Worm (Caenorhabditis elegans) whole organism, young adult: ENCODE measurements around the gene C09E9.1.
A peak's percentile ranks its signal among the peaks of the same experiment; 100 is the strongest.

Experiments
- B0019.2 ChIP-seq: fragments of 200-800 bp; sonication (Bioruptor generic); conservative IDR thresholded peaks from 2 replicates; pipeline ENCODE4 v1.3.6; 2022; ENCODE audit warnings: missing genetic modification reagents, missing genetic modification characterization, missing compliant biosample characterization
- B0261.1 ChIP-seq: sonication (generic microtip); optimal IDR thresholded peaks from 2 replicates; lab custom pipeline; 2016; ENCODE audit warnings: mild to moderate bottlenecking, missing genetic modification characterization, moderate library complexity, missing compliant biosample characterization
- F22D6.2 ChIP-seq: sonication (generic microtip); optimal IDR thresholded peaks from 2 replicates; lab custom pipeline; 2016; ENCODE audit warnings: mild to moderate bottlenecking, missing genetic modification characterization, missing compliant biosample characterization
- F23B12.7 ChIP-seq: sonication (generic microtip); optimal IDR thresholded peaks from 2 replicates; lab custom pipeline; 2017; ENCODE audit warnings: missing genetic modification characterization, mild to moderate bottlenecking, missing compliant biosample characterization, antibody characterized with exemption, moderate library complexity; ENCODE audit not compliant: insufficient read depth
- F37B4.10 ChIP-seq: fragments of 200-800 bp; sonication (Bioruptor generic); IDR thresholded peaks from 2 replicates; pipeline ENCODE4 v1.3.6; 2022; ENCODE audit warnings: missing genetic modification characterization, missing compliant biosample characterization
- F52B5.7 ChIP-seq: sonication (generic microtip); optimal IDR thresholded peaks from 2 replicates; lab custom pipeline; 2016; ENCODE audit warnings: mild to moderate bottlenecking, missing genetic modification characterization, missing compliant biosample characterization
- F55B11.4 ChIP-seq: sonication (generic microtip); optimal IDR thresholded peaks from 2 replicates; lab custom pipeline; 2016; ENCODE audit warnings: missing compliant biosample characterization, missing genetic modification characterization, borderline replicate concordance; ENCODE audit not compliant: insufficient read depth
- F57A8.1 ChIP-seq: fragments of 200-800 bp; sonication (Bioruptor generic); optimal IDR thresholded peaks from 2 replicates; lab custom pipeline; 2018; ENCODE audit warnings: mild to moderate bottlenecking, missing genetic modification characterization, moderate library complexity, missing compliant biosample characterization
- K11D2.4 ChIP-seq: fragments of 200-800 bp; sonication (Bioruptor generic); IDR thresholded peaks from 2 replicates; pipeline ENCODE4 v1.3.6; 2022; ENCODE audit warnings: missing genetic modification reagents, missing genetic modification characterization, missing compliant biosample characterization
- T26A5.8 ChIP-seq: sonication (generic microtip); optimal IDR thresholded peaks from 2 replicates; lab custom pipeline; 2016; ENCODE audit warnings: missing genetic modification characterization, missing compliant biosample characterization
- Y67H2A.10 ChIP-seq: fragments of 200-800 bp; sonication (Bioruptor generic); conservative IDR thresholded peaks from 2 replicates; pipeline ENCODE4 v1.3.6; 2022; ENCODE audit warnings: missing genetic modification reagents, missing genetic modification characterization, missing compliant biosample characterization
- Y95B8A.8 ChIP-seq: fragments of 200-800 bp; sonication (Bioruptor generic); IDR thresholded peaks from 2 replicates; pipeline ENCODE4 v1.3.6; 2022; ENCODE audit warnings: missing genetic modification reagents, missing genetic modification characterization, missing compliant biosample characterization
- akir-1 ChIP-seq: fragments of 200-800 bp; sonication (Bioruptor generic); optimal IDR thresholded peaks from 2 replicates; lab custom pipeline; 2018; ENCODE audit warnings: mild to moderate bottlenecking, missing genetic modification characterization, moderate library complexity, missing compliant biosample characterization
- aptf-3 ChIP-seq: fragments of 200-800 bp; sonication (Bioruptor generic); IDR thresholded peaks from 2 replicates; pipeline ENCODE4 v1.3.6; 2022; ENCODE audit warnings: missing genetic modification characterization, missing compliant biosample characterization
- attf-6 ChIP-seq: fragments of 200-800 bp; sonication (Bioruptor generic); IDR thresholded peaks from 2 replicates; pipeline ENCODE4 v1.3.6; 2022; ENCODE audit warnings: missing genetic modification reagents, missing genetic modification characterization, missing compliant biosample characterization
- cebp-1 ChIP-seq, 2 experiments: fragments of 200-800 bp in 1 of 2; sonication (Bioruptor generic) in 1 of 2; sonication (generic microtip) in 1 of 2; IDR thresholded peaks in 1 of 2; optimal IDR thresholded peaks in 1 of 2; 2 replicates each; pipeline versions ENCODE4 v1.3.6 to Lab custom; 2017 to 2022; ENCODE audit warnings: missing compliant biosample characterization in 2 of 2, missing genetic modification characterization in 2 of 2, mild to moderate bottlenecking in 1 of 2, missing genetic modification reagents in 1 of 2, moderate library complexity in 1 of 2
- cebp-2 ChIP-seq: fragments of 200-800 bp; sonication (Bioruptor generic); IDR thresholded peaks from 2 replicates; pipeline ENCODE4 v1.3.6; 2022; ENCODE audit warnings: missing genetic modification characterization, missing compliant biosample characterization
- ceh-100 ChIP-seq: fragments of 200-800 bp; sonication (Bioruptor generic); IDR thresholded peaks from 2 replicates; pipeline ENCODE4 v1.3.6; 2022; ENCODE audit warnings: missing genetic modification reagents, missing genetic modification characterization, missing compliant biosample characterization
- dox-1 ChIP-seq: fragments of 200-800 bp; sonication (Bioruptor generic); IDR thresholded peaks from 2 replicates; pipeline ENCODE4 v1.3.6; 2022; ENCODE audit warnings: missing genetic modification reagents, missing genetic modification characterization, missing compliant biosample characterization
- efl-1 ChIP-seq: fragments of 150-350 bp; optimal IDR thresholded peaks from 2 replicates; lab custom pipeline; 2014; ENCODE audit warnings: missing biosample characterization, missing genetic modification reagents, missing genetic modification characterization
- egl-18 ChIP-seq: fragments of 200-800 bp; sonication (Bioruptor generic); IDR thresholded peaks from 2 replicates; pipeline ENCODE4 v1.3.6; 2022; ENCODE audit warnings: missing genetic modification reagents, missing genetic modification characterization, missing compliant biosample characterization
- egl-44 ChIP-seq: fragments of 200-800 bp; sonication (Bioruptor generic); IDR thresholded peaks from 2 replicates; pipeline ENCODE4 v1.3.6; 2022; ENCODE audit warnings: missing genetic modification reagents, missing genetic modification characterization, missing compliant biosample characterization
- let-526 ChIP-seq: fragments of 200-800 bp; sonication (Bioruptor generic); IDR thresholded peaks from 2 replicates; pipeline ENCODE4 v1.3.6; 2022; ENCODE audit warnings: missing genetic modification reagents, missing genetic modification characterization, missing compliant biosample characterization
- let-607 ChIP-seq, 2 experiments: fragments of 200-800 bp in 1 of 2; sonication (Bioruptor generic) in 1 of 2; sonication (generic microtip) in 1 of 2; optimal IDR thresholded peaks; 2 replicates each; lab custom pipeline; 2016 to 2018; ENCODE audit warnings: mild to moderate bottlenecking in 2 of 2, missing compliant biosample characterization in 2 of 2, missing genetic modification characterization in 2 of 2, moderate library complexity in 2 of 2, missing genotype in 1 of 2
- lin-35 ChIP-seq, 3 experiments: fragments of 150-350 bp in 2 of 3; sonication (generic microtip) in 1 of 3; optimal IDR thresholded peaks; 2 replicates each; lab custom pipeline; 2014 to 2018; ENCODE audit warnings: missing biosample characterization in 3 of 3, missing genetic modification characterization in 3 of 3, missing genetic modification reagents in 3 of 3
- lin-54 ChIP-seq: fragments of 200-800 bp; sonication (Bioruptor generic); optimal IDR thresholded peaks from 2 replicates; lab custom pipeline; 2018; ENCODE audit warnings: mild to moderate bottlenecking, missing genetic modification characterization, missing compliant biosample characterization
- lsy-27 ChIP-seq: sonication (generic microtip); optimal IDR thresholded peaks from 2 replicates; lab custom pipeline; 2017; ENCODE audit warnings: missing genetic modification characterization, mild to moderate bottlenecking, missing compliant biosample characterization, antibody characterized with exemption, missing genotype, borderline replicate concordance; ENCODE audit not compliant: insufficient read depth
- madf-6 ChIP-seq: fragments of 200-800 bp; sonication (Bioruptor generic); IDR thresholded peaks from 2 replicates; pipeline ENCODE4 v1.3.6; 2022; ENCODE audit warnings: missing genetic modification reagents, missing genetic modification characterization, missing compliant biosample characterization
- madf-8 ChIP-seq: fragments of 200-800 bp; sonication (Bioruptor generic); conservative IDR thresholded peaks from 2 replicates; pipeline ENCODE4 v1.3.6; 2022; ENCODE audit warnings: missing genetic modification reagents, missing genetic modification characterization, missing compliant biosample characterization
- mel-28 ChIP-seq: sonication (generic microtip); optimal IDR thresholded peaks from 2 replicates; lab custom pipeline; 2016; ENCODE audit warnings: borderline replicate concordance, mild to moderate bottlenecking, missing genetic modification characterization, missing compliant biosample characterization
- mxl-1 ChIP-seq: sonication (generic microtip); optimal IDR thresholded peaks from 2 replicates; lab custom pipeline; 2016; ENCODE audit warnings: missing genetic modification characterization, missing compliant biosample characterization
- nfya-1 ChIP-seq: sonication (generic microtip); optimal IDR thresholded peaks from 2 replicates; lab custom pipeline; 2017; ENCODE audit warnings: antibody characterized with exemption, missing compliant biosample characterization, missing genetic modification characterization, borderline replicate concordance; ENCODE audit not compliant: insufficient read depth
- nfya-2 ChIP-seq: fragments of 200-800 bp; sonication (Bioruptor generic); IDR thresholded peaks from 2 replicates; pipeline ENCODE4 v1.3.6; 2022; ENCODE audit warnings: missing genetic modification reagents, missing genetic modification characterization, missing compliant biosample characterization
- nfyb-1 ChIP-seq: fragments of 200-800 bp; sonication (Bioruptor generic); IDR thresholded peaks from 2 replicates; pipeline ENCODE4 v1.3.6; 2022; ENCODE audit warnings: missing genetic modification reagents, missing genetic modification characterization, missing compliant biosample characterization
- nhr-80 ChIP-seq: sonication (generic microtip); optimal IDR thresholded peaks from 2 replicates; lab custom pipeline; 2016; ENCODE audit warnings: missing genetic modification characterization, missing compliant biosample characterization
- nhr-90 ChIP-seq: sonication (generic microtip); optimal IDR thresholded peaks from 2 replicates; lab custom pipeline; 2016; ENCODE audit warnings: missing genotype, mild to moderate bottlenecking, missing genetic modification characterization, missing compliant biosample characterization
- pbrm-1 ChIP-seq: fragments of 200-800 bp; sonication (Bioruptor generic); IDR thresholded peaks from 2 replicates; pipeline ENCODE4 v1.3.6; 2022; ENCODE audit warnings: missing genetic modification reagents, missing genetic modification characterization, missing compliant biosample characterization
- rcor-1 ChIP-seq: fragments of 200-800 bp; sonication (Bioruptor generic); IDR thresholded peaks from 2 replicates; pipeline ENCODE4 v1.3.6; 2022; ENCODE audit warnings: missing genetic modification reagents, missing genetic modification characterization, missing compliant biosample characterization
- repo-1 ChIP-seq: sonication (generic microtip); optimal IDR thresholded peaks from 2 replicates; lab custom pipeline; 2017; ENCODE audit warnings: mild to moderate bottlenecking, missing genetic modification characterization, missing compliant biosample characterization
- sdz-38 ChIP-seq: sonication (generic microtip); optimal IDR thresholded peaks from 2 replicates; lab custom pipeline; 2016; ENCODE audit warnings: missing genotype, missing genetic modification characterization, missing compliant biosample characterization
- snpc-1.3 ChIP-seq: sonication (generic microtip); optimal IDR thresholded peaks from 2 replicates; lab custom pipeline; 2017; ENCODE audit warnings: missing genetic modification characterization, mild to moderate bottlenecking, missing compliant biosample characterization, antibody characterized with exemption, moderate library complexity, missing genotype, missing genetic modification reagents; ENCODE audit not compliant: insufficient read depth
- snpc-4 ChIP-seq, 5 experiments: fragments of 150-350 bp in 1 of 5; sonication (generic microtip) in 4 of 5; optimal IDR thresholded peaks; 2 replicates each; lab custom pipeline; 2014 to 2018; ENCODE audit warnings: missing genetic modification characterization in 5 of 5, missing biosample characterization in 3 of 5, antibody characterized with exemption in 2 of 5, mild to moderate bottlenecking in 2 of 5, missing compliant biosample characterization in 2 of 5, missing genotype in 2 of 5, moderate library complexity in 2 of 5, missing genetic modification reagents in 1 of 5
- somi-1 ChIP-seq: fragments of 200-800 bp; sonication (Bioruptor generic); optimal IDR thresholded peaks from 2 replicates; lab custom pipeline; 2018; ENCODE audit warnings: mild to moderate bottlenecking, missing genetic modification characterization, missing compliant biosample characterization
- ztf-28 ChIP-seq: fragments of 200-800 bp; sonication (Bioruptor generic); IDR thresholded peaks from 2 replicates; pipeline ENCODE4 v1.3.6; 2022; ENCODE audit warnings: missing genetic modification reagents, missing genetic modification characterization, missing compliant biosample characterization
- ztf-3 ChIP-seq: fragments of 200-800 bp; sonication (Bioruptor generic); optimal IDR thresholded peaks from 2 replicates; lab custom pipeline; 2018; ENCODE audit warnings: mild to moderate bottlenecking, missing genetic modification characterization, missing compliant biosample characterization
- ztf-6 ChIP-seq: fragments of 200-800 bp; sonication (Bioruptor generic); IDR thresholded peaks from 2 replicates; pipeline ENCODE4 v1.3.6; 2022; ENCODE audit warnings: missing genetic modification reagents, missing genetic modification characterization, missing compliant biosample characterization

The C09E9.1 gene

DNA sequence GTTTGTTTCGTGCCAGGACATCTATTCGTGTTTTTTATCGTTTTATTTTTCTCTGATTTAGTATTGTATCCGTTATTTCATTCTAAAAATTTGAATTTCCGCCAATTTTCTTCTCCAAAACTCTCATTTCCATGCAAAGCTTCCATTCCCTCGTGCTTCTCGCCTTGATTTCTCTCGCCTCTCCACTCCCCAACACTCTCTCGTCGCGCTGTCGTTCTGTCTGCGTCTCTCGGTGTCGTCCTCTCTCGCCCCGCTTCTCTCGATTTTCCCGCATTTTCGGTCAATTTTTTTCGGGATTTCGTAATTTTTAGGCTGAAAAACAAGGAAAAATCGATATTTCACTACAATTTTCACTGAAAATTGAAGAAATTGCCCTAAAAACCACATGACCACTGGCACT lies at the start of gene C09E9.1:
Gene C09E9.1, plus strand, starts transcription at position 286 of the 400 bp plus-strand sequence.
- TF ChIP-seq B0019.2 (GFP tag; lab: Robert Waterston, UW) = 0 out of 2 replicates have a peak, but pooled peaks have one; percentile 24
- TF ChIP-seq ztf-3 (GFP tag; lab: Kevin White, UChicago) = no peak
- TF ChIP-seq rcor-1 (GFP tag; lab: Robert Waterston, UW) = no peak
- no peak for TF ChIP-seq ztf-6 (GFP tag; lab: Robert Waterston, UW)
- no peak for TF ChIP-seq T26A5.8 (tag; lab: Kevin White, UChicago)
- TF ChIP-seq F52B5.7 (tag; lab: Kevin White, UChicago) = no peak
- peak; percentile 18 for TF ChIP-seq nhr-80
- no peak for TF ChIP-seq Y67H2A.10 (GFP tag; lab: Robert Waterston, UW)
- no peak for TF ChIP-seq nhr-90 (tag; lab: Kevin White, UChicago)
- TF ChIP-seq egl-18 (GFP tag; lab: Robert Waterston, UW) = no peak
- TF ChIP-seq lin-54 = peak; percentile 79
- TF ChIP-seq cebp-2 (GFP tag; lab: Robert Waterston, UW) = no peak
- peak; percentile 34; the same call in 1 of the 2 replicates for TF ChIP-seq madf-8 (GFP tag; lab: Robert Waterston, UW)
- no peak for TF ChIP-seq Y95B8A.8
- TF ChIP-seq snpc-1.3 (tag; lab: Kevin White, UChicago) = no peak
- TF ChIP-seq K11D2.4 (GFP tag; lab: Robert Waterston, UW) = no peak
- TF ChIP-seq lin-35 (GFP tag; optimal IDR thresholded peaks at IDR 0.05; lab: Kevin White, UChicago) = peak in 1 of 3 experiments; percentile 51
- TF ChIP-seq attf-6 = no peak
- no peak for TF ChIP-seq F57A8.1 (GFP tag; lab: Kevin White, UChicago)
- 0 out of 2 replicates have a peak, but pooled peaks have one; percentile 10 for TF ChIP-seq ceh-100 (GFP tag; lab: Robert Waterston, UW)
- no peak for TF ChIP-seq somi-1 (GFP tag; lab: Kevin White, UChicago)
- TF ChIP-seq F22D6.2 (tag; lab: Kevin White, UChicago) = no peak
- no peak for TF ChIP-seq aptf-3 (GFP tag; lab: Robert Waterston, UW)
- TF ChIP-seq efl-1 (GFP tag; lab: Kevin White, UChicago) = peak; percentile 52
- TF ChIP-seq mxl-1 = no peak
- no peak for TF ChIP-seq nfya-2 (GFP tag; lab: Robert Waterston, UW)
- peak; percentile 67 for TF ChIP-seq madf-6 (GFP tag; lab: Robert Waterston, UW)
- TF ChIP-seq lsy-27 (tag; lab: Kevin White, UChicago) = no peak
- no peak for TF ChIP-seq let-526 (GFP tag; lab: Robert Waterston, UW)
- no peak for TF ChIP-seq nfya-1 (tag; lab: Kevin White, UChicago)
- TF ChIP-seq mel-28 (tag; lab: Kevin White, UChicago) = no peak
- 0 out of 2 replicates have a peak, but pooled peaks have one; percentile 24 for TF ChIP-seq nfyb-1 (GFP tag; lab: Robert Waterston, UW)
- TF ChIP-seq sdz-38 (tag; lab: Kevin White, UChicago) = no peak
- TF ChIP-seq let-607 (tag; optimal IDR thresholded peaks at IDR 0.05; lab: Kevin White, UChicago) = no peak
- peak; percentile 53; the same call in 1 of the 2 replicates for TF ChIP-seq pbrm-1 (GFP tag; lab: Robert Waterston, UW)
- no peak for TF ChIP-seq akir-1
- no peak for TF ChIP-seq B0261.1 (tag; lab: Kevin White, UChicago)
- peak; percentile 63; the same call in 1 of the 2 replicates for TF ChIP-seq cebp-1 (GFP tag; IDR thresholded peaks at IDR 0.05; lab: Robert Waterston, UW)
- TF ChIP-seq cebp-1 (tag; optimal IDR thresholded peaks at IDR 0.05; lab: Kevin White, UChicago) = peak; percentile 92
- TF ChIP-seq egl-44 (GFP tag; lab: Robert Waterston, UW) = no peak
- TF ChIP-seq repo-1 (tag; lab: Kevin White, UChicago) = no peak
- TF ChIP-seq snpc-4 (GFP tag; optimal IDR thresholded peaks at IDR 0.05; lab: Kevin White, UChicago) = no peak
- TF ChIP-seq snpc-4 (tag; optimal IDR thresholded peaks at IDR 0.05; lab: Kevin White, UChicago) = peak in 3 of 4 experiments; percentile 11 to 44 (median 38)
- TF ChIP-seq dox-1 (GFP tag; lab: Robert Waterston, UW) = peak; percentile 80
- no peak for TF ChIP-seq ztf-28 (GFP tag; lab: Robert Waterston, UW)
- TF ChIP-seq F23B12.7 (tag; lab: Kevin White, UChicago) = peak; percentile 19
- no peak for TF ChIP-seq F55B11.4 (tag; lab: Kevin White, UChicago)
- TF ChIP-seq F37B4.10 (GFP tag; lab: Robert Waterston, UW) = no peak
